ENCODE assay signal across 1 fruit fly cellular context in genomic region chr3R:19132146-19132833, dm6.
TF ChIP-seq lines count a peak whose summit lies in the region.

TSS of gene Cyp12a5 (plus strand) at chr3R:19132648.

TF ChIP-seq in whole organism, embryonic, 481 proteins besides CTCF, POLR2A, EP300 and RAD21 (continued from another document):
- TF ChIP-seq C15 (GFP tag; IDR thresholded peaks at IDR 0.05; lab: Robert Waterston, UW) (no peak), ro (GFP tag; IDR thresholded peaks at IDR 0.05; lab: Robert Waterston, UW) (no peak), CG5953 (GFP tag; IDR thresholded peaks at IDR 0.05; lab: Robert Waterston, UW) (no peak), CG12236 (GFP tag; optimal IDR thresholded peaks at IDR 0.05; lab: Kevin White, UChicago) (no peak), CG17802 (tag; optimal IDR thresholded peaks at IDR 0.05; lab: Kevin White, UChicago) (no peak), HmgD (GFP tag; optimal IDR thresholded peaks at IDR 0.05; lab: Kevin White, UChicago) (no peak), CG8944 (GFP tag; optimal IDR thresholded peaks at IDR 0.05; lab: Kevin White, UChicago) (no peak), caup (GFP tag; optimal IDR thresholded peaks at IDR 0.05; lab: Kevin White, UChicago; ENCODE audit: severe bottlenecking) (no peak), Rfx (GFP tag; IDR thresholded peaks at IDR 0.05; lab: Robert Waterston, UW) (no peak), CG13287 (GFP tag; IDR thresholded peaks at IDR 0.05; lab: Robert Waterston, UW; ENCODE audit: partially characterized antibody) (no peak), Xbp1 (GFP tag; optimal IDR thresholded peaks at IDR 0.05; lab: Kevin White, UChicago) (no peak), Camta (GFP tag; optimal IDR thresholded peaks at IDR 0.05; lab: Kevin White, UChicago) (no peak), chinmo (GFP tag; IDR thresholded peaks at IDR 0.05; lab: Robert Waterston, UW; ENCODE audit: partially characterized antibody) (0 out of 4 replicates have a peak, but pooled peaks have one; percentile 18), PHDP (tag; optimal IDR thresholded peaks at IDR 0.05; lab: Kevin White, UChicago) (peak; percentile 23), lilli (GFP tag; optimal IDR thresholded peaks at IDR 0.05; lab: Kevin White, UChicago) (peak; percentile 19), exex (tag; optimal IDR thresholded peaks at IDR 0.05; lab: Kevin White, UChicago) (peak; percentile 23)
TF ChIP-seq in whole organism, embryonic: peak in this region for 14.
